Worm (Caenorhabditis elegans): ENCODE data around the gene ZK816.1.

The ZK816.1 gene

ce11 chrX:3371264-3371663 is 19.8 kb downstream of the ZK816.1 start (continued):
- TF ChIP-seq lin-35 (GFP tag; optimal IDR thresholded peaks at IDR 0.05) (peak in 1 of 3 experiments; percentile 69), ztf-3 (GFP tag; optimal IDR thresholded peaks at IDR 0.05) (peak; percentile 52), him-1 (tag; optimal IDR thresholded peaks at IDR 0.05) (peak; percentile 85), lag-1 (GFP tag; IDR thresholded peaks at IDR 0.05) (no peak), ekl-4 (GFP tag; IDR thresholded peaks at IDR 0.05) (peak; percentile 79), Y53F4B.3 (GFP tag; IDR thresholded peaks at IDR 0.05) (no peak), C06A6.2 (GFP tag; conservative IDR thresholded peaks at IDR 0.05) (0 out of 2 replicates have a peak, but pooled peaks have one; percentile 33), ceh-100 (GFP tag; IDR thresholded peaks at IDR 0.05) (peak; percentile 44), somi-1 (GFP tag; optimal IDR thresholded peaks at IDR 0.05) (peak; percentile 26), F52B5.7 (tag; optimal IDR thresholded peaks at IDR 0.05) (peak; percentile 75), F55B11.4 (tag; optimal IDR thresholded peaks at IDR 0.05; ENCODE audit: borderline replicate concordance, insufficient read depth) (no peak), tbx-9 (tag; optimal IDR thresholded peaks at IDR 0.05; ENCODE audit: borderline replicate concordance) (no peak), hmg-20 (GFP tag; IDR thresholded peaks at IDR 0.05) (peak; percentile 85), B0019.2 (GFP tag; conservative IDR thresholded peaks at IDR 0.05) (no peak)

ce11 chrX:3374642-3375041 is 23.1 kb downstream of the ZK816.1 start, which contains the start of gene clc-3:
Gene clc-3, minus strand, starts transcription at chrX:3374742.
- no peak for TF ChIP-seq F49E8.2 (tag; optimal IDR thresholded peaks at IDR 0.05; ENCODE audit: insufficient read depth)
- TF ChIP-seq sptf-2 (GFP tag; optimal IDR thresholded peaks at IDR 0.05) = no peak
- no peak for TF ChIP-seq ceh-100 (GFP tag; IDR thresholded peaks at IDR 0.05)
- no peak for TF ChIP-seq bed-1 (GFP tag; IDR thresholded peaks at IDR 0.05)
- TF ChIP-seq Y56A3A.18 (GFP tag; IDR thresholded peaks at IDR 0.05) = no peak
- no peak for TF ChIP-seq T07F8.4 (tag; optimal IDR thresholded peaks at IDR 0.05)
- TF ChIP-seq tbp1 (GFP tag; optimal IDR thresholded peaks at IDR 0.05) = no peak
- TF ChIP-seq ceh-27 (GFP tag; optimal IDR thresholded peaks at IDR 0.05) = no peak
- TF ChIP-seq atf-7 (tag; optimal IDR thresholded peaks at IDR 0.05) = no peak
- TF ChIP-seq attf-5 (GFP tag; optimal IDR thresholded peaks at IDR 0.05) = no peak
- TF ChIP-seq B0019.2 (GFP tag; conservative IDR thresholded peaks at IDR 0.05) = no peak
- TF ChIP-seq attf-6 (GFP tag; IDR thresholded peaks at IDR 0.05) = no peak
- TF ChIP-seq dox-1 (GFP tag; IDR thresholded peaks at IDR 0.05) = no peak
- TF ChIP-seq lsl-1 (GFP tag; optimal IDR thresholded peaks at IDR 0.05) = no peak
- TF ChIP-seq hmg-1.2 (GFP tag; IDR thresholded peaks at IDR 0.05) = no peak
- TF ChIP-seq mxl-1 (tag; optimal IDR thresholded peaks at IDR 0.05) = no peak

- TF ChIP-seq akir-1 (GFP tag; optimal IDR thresholded peaks at IDR 0.05) (no peak), madf-6 (GFP tag; IDR thresholded peaks at IDR 0.05) (no peak), Y53F4B.3 (GFP tag; IDR thresholded peaks at IDR 0.05) (no peak), fkh-3 (tag; optimal IDR thresholded peaks at IDR 0.05) (no peak), K12H6.12 (tag; optimal IDR thresholded peaks at IDR 0.05) (no peak), Y53G8AR.9 (GFP tag; conservative IDR thresholded peaks at IDR 0.05) (no peak), egrh-3 (GFP tag; IDR thresholded peaks at IDR 0.05) (no peak), mcd-1 (GFP tag; IDR thresholded peaks at IDR 0.05) (no peak), F10E7.11 (tag; optimal IDR thresholded peaks at IDR 0.05) (no peak), lin-35 (GFP tag; optimal IDR thresholded peaks at IDR 0.05) (no peak), lin-40 (tag; optimal IDR thresholded peaks at IDR 0.05) (no peak), ets-4 (GFP tag; optimal IDR thresholded peaks at IDR 0.05) (no peak)
Measured at ce11 chrX:3375320-3375719, 23.8 kb downstream of the ZK816.1 start.
